Fruit fly (Drosophila melanogaster): ENCODE data around the gene CG18789.

The CG18789 gene

DNA sequence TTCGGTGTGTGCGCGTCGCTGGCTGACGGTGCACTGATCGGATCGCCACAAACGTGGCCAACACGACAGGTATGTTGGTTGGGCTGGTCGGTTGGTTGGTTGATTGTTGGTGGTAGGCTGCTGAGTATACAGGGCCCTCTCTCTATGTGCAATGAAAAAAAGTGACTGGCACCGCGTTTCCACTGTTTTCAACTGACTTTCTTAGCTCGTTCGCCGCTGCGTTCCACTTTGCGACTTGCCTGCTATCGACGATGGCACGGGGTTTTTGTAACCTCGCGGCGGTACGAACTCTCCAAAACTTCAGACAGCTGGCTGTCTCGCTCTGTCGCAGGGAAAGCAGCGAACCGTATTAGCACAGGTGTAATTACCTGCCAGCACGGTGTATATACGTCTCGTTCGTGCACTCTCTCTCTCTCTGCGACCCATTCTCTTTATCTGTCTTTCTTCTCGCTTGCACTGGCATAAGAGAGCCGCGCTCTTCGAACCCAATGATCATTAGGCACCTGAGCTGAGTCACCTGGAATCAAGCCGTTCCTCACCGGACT is 24.3 kb downstream of the CG18789 start (continued):
- TF ChIP-seq CG13287 (GFP tag; IDR thresholded peaks at IDR 0.05; ENCODE audit: partially characterized antibody) (peak; percentile 33; the same call in 1 of the 2 replicates), Nf-YB (GFP tag; optimal IDR thresholded peaks at IDR 0.05) (peak; percentile 53), Med (GFP tag) (peak; percentile 80), sima (GFP tag; optimal IDR thresholded peaks at IDR 0.05) (no peak), NC2β (GFP tag; optimal IDR thresholded peaks at IDR 0.05) (peak; percentile 22), schlank (tag; optimal IDR thresholded peaks at IDR 0.05) (peak; percentile 17), ind (GFP tag; optimal IDR thresholded peaks at IDR 0.05) (no peak), slbo (GFP tag; IDR thresholded peaks at IDR 0.05) (peak; percentile 59), CG3726 (GFP tag; IDR thresholded peaks at IDR 0.05) (peak; percentile 66; the same call in 1 of the 3 replicates), CG6854 (GFP tag; optimal IDR thresholded peaks at IDR 0.05) (peak; percentile 5), CG12299 (tag; optimal IDR thresholded peaks at IDR 0.05) (no peak), Camta (GFP tag; optimal IDR thresholded peaks at IDR 0.05) (peak; percentile 11), GATAe (GFP tag; conservative IDR thresholded peaks at IDR 0.05) (peak; percentile 54; the same call in 1 of the 2 replicates), zfh1 (GFP tag; IDR thresholded peaks at IDR 0.05) (peak; percentile 56; the same call in 1 of the 3 replicates), CG9932 (GFP tag; IDR thresholded peaks at IDR 0.05) (peak; percentile 35; the same call in 1 of the 2 replicates), CG17568 (GFP tag; optimal IDR thresholded peaks at IDR 0.05) (no peak), jing (GFP tag; optimal IDR thresholded peaks at IDR 0.05) (no peak), TFAM (GFP tag; optimal IDR thresholded peaks at IDR 0.05) (no peak), sc (optimal IDR thresholded peaks at IDR 0.05) (no peak), sc (GFP tag; optimal IDR thresholded peaks at IDR 0.05) (peak; percentile 19), HmgD (GFP tag; optimal IDR thresholded peaks at IDR 0.05) (peak; percentile 41), Jarid2 (GFP tag; optimal IDR thresholded peaks at IDR 0.05) (peak; percentile 96), corto (GFP tag; optimal IDR thresholded peaks at IDR 0.05) (no peak), lov (optimal IDR thresholded peaks at IDR 0.05) (no peak), lov (GFP tag; IDR thresholded peaks at IDR 0.05) (0 out of 3 replicates have a peak, but pooled peaks have one; percentile 43), CG10267 (tag; optimal IDR thresholded peaks at IDR 0.05) (no peak), lilli (GFP tag; optimal IDR thresholded peaks at IDR 0.05) (peak; percentile 34), hb (GFP tag; IDR thresholded peaks at IDR 0.05; ENCODE audit: partially characterized antibody) (no peak), Sry-β (GFP tag; optimal IDR thresholded peaks at IDR 0.05) (no peak), vvl (GFP tag; IDR thresholded peaks at IDR 0.05) (peak; percentile 56; the same call in 1 of the 2 replicates), Elba2 (GFP tag; optimal IDR thresholded peaks at IDR 0.05) (no peak), CG10543 (GFP tag; optimal IDR thresholded peaks at IDR 0.05) (peak; percentile 81), Oli (tag; optimal IDR thresholded peaks at IDR 0.05) (peak; percentile 14), Dek (tag; optimal IDR thresholded peaks at IDR 0.05) (no peak), en (GFP tag; optimal IDR thresholded peaks at IDR 0.05) (no peak), prd (optimal IDR thresholded peaks at IDR 0.05) (no peak), prd (GFP tag; IDR thresholded peaks at IDR 0.05) (0 out of 3 replicates have a peak, but pooled peaks have one; percentile 14), Atf6 (GFP tag; IDR thresholded peaks at IDR 0.05) (peak; percentile 55), stc (GFP tag; IDR thresholded peaks at IDR 0.05) (peak; percentile 40; the same call in 1 of the 2 replicates), amos (GFP tag; IDR thresholded peaks at IDR 0.05; ENCODE audit: partially characterized antibody) (peak; percentile 43; the same call in 1 of the 2 replicates), CG7786 (GFP tag; optimal IDR thresholded peaks at IDR 0.05) (peak; percentile 23), CG7745 (tag; optimal IDR thresholded peaks at IDR 0.05) (no peak), gce (GFP tag; IDR thresholded peaks at IDR 0.05) (no peak), lola (GFP tag; optimal IDR thresholded peaks at IDR 0.05) (no peak), sim (GFP tag; IDR thresholded peaks at IDR 0.05) (peak; percentile 22; the same call in 1 of the 2 replicates), unpg (GFP tag; optimal IDR thresholded peaks at IDR 0.05) (peak; percentile 30), CG12659 (GFP tag; optimal IDR thresholded peaks at IDR 0.05) (peak; percentile 40), Mrtf (GFP tag; IDR thresholded peaks at IDR 0.05) (peak; percentile 38; the same call in 1 of the 3 replicates), Sin3A (optimal IDR thresholded peaks at IDR 0.05) (no peak), Scr (GFP tag; IDR thresholded peaks at IDR 0.05; ENCODE audit: partially characterized antibody) (peak; percentile 45)
